Worm (Caenorhabditis elegans): ENCODE data around the gene F52E1.2.

DNA sequence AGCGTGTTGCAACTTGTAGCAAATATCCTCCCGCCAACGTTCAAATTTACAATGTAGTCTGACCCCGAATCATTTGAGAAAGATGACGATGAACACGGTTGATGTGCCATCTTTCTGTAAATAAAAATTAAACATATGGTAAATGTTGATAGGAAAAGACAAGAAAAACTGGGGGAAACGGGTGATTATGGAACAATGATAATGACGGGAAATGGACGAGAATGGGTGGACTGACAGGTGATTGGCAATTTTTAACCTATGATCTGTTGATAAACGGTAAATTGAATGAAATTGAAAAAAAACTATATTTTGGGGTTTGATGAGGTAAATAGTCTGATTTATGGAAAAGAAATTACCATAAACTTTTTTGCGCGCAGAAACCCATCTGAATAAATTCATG, 49.9 kb downstream of the F52E1.2 start, which contains the start of gene T23B12.6:
- TF ChIP-seq elt-3 (tag; optimal IDR thresholded peaks at IDR 0.05) (no peak), fkh-10 (GFP tag; optimal IDR thresholded peaks at IDR 0.05) (no peak), nhr-11 (tag; optimal IDR thresholded peaks at IDR 0.05) (no peak)
